Worm (Caenorhabditis elegans) whole organism, late embryonic: ENCODE data around the gene D2023.1.

Source experiments
- C38D4.7 ChIP-seq: fragments of 200-800 bp; sonication (Bioruptor generic); optimal IDR thresholded peaks from 2 replicates; lab custom pipeline; 2018; ENCODE audit warnings: mild to moderate bottlenecking, missing genetic modification characterization, moderate library complexity, missing compliant biosample characterization
- F13H6.1 ChIP-seq: sonication (generic microtip); optimal IDR thresholded peaks from 2 replicates; lab custom pipeline; 2016; ENCODE audit warnings: missing genetic modification characterization, missing compliant biosample characterization
- K09A11.1 ChIP-seq: sonication (generic microtip); optimal IDR thresholded peaks from 2 replicates; lab custom pipeline; 2017; ENCODE audit warnings: antibody characterized with exemption, mild to moderate bottlenecking, missing genetic modification characterization, missing compliant biosample characterization; ENCODE audit not compliant: insufficient read depth
- T23F11.4 ChIP-seq: fragments of 200-800 bp; sonication (Bioruptor generic); optimal IDR thresholded peaks from 2 replicates; lab custom pipeline; 2018; ENCODE audit warnings: mild to moderate bottlenecking, missing genetic modification characterization, missing compliant biosample characterization
- ahr-1 ChIP-seq: sonication (generic microtip); optimal IDR thresholded peaks from 2 replicates; lab custom pipeline; 2016; ENCODE audit warnings: missing genetic modification characterization, missing compliant biosample characterization
- ceh-14 ChIP-seq: sonication (generic microtip); optimal IDR thresholded peaks from 2 replicates; lab custom pipeline; 2016; ENCODE audit warnings: missing genotype, missing genetic modification characterization, missing compliant biosample characterization
- ceh-18 ChIP-seq: sonication (generic microtip); optimal IDR thresholded peaks from 2 replicates; lab custom pipeline; 2016; ENCODE audit warnings: missing genetic modification characterization, missing compliant biosample characterization
- ceh-19 ChIP-seq: fragments of 200-800 bp; sonication (Bioruptor generic); optimal IDR thresholded peaks from 2 replicates; lab custom pipeline; 2018; ENCODE audit warnings: mild to moderate bottlenecking, missing genetic modification characterization, missing compliant biosample characterization
- ceh-31 ChIP-seq: sonication (generic microtip); optimal IDR thresholded peaks from 2 replicates; lab custom pipeline; 2016; ENCODE audit warnings: missing genetic modification characterization, missing compliant biosample characterization
- ceh-34 ChIP-seq: sonication (generic microtip); optimal IDR thresholded peaks from 2 replicates; lab custom pipeline; 2016; ENCODE audit warnings: mild to moderate bottlenecking, missing genetic modification characterization, missing compliant biosample characterization
- ceh-45 ChIP-seq: fragments of 200-800 bp; sonication (Bioruptor generic); IDR thresholded peaks from 2 replicates; pipeline ENCODE4 v1.3.6; 2022; ENCODE audit warnings: missing genetic modification reagents, missing genetic modification characterization, missing compliant biosample characterization
- ceh-48 ChIP-seq: sonication (generic microtip); optimal IDR thresholded peaks from 2 replicates; lab custom pipeline; 2016; ENCODE audit warnings: missing genetic modification characterization, inconsistent platforms, missing compliant biosample characterization
- ceh-6 ChIP-seq: fragments of 200-800 bp; sonication (Bioruptor generic); optimal IDR thresholded peaks from 2 replicates; lab custom pipeline; 2018; ENCODE audit warnings: mild to moderate bottlenecking, missing genetic modification characterization, missing compliant biosample characterization
- che-1 ChIP-seq: sonication (generic microtip); optimal IDR thresholded peaks from 2 replicates; lab custom pipeline; 2016; ENCODE audit warnings: mild to moderate bottlenecking, missing genetic modification characterization, missing compliant biosample characterization
- dmd-4 ChIP-seq: sonication (generic microtip); optimal IDR thresholded peaks from 2 replicates; lab custom pipeline; 2016; ENCODE audit warnings: borderline replicate concordance, missing genetic modification characterization, missing compliant biosample characterization
- ets-4 ChIP-seq: sonication (generic microtip); optimal IDR thresholded peaks from 2 replicates; lab custom pipeline; 2016; ENCODE audit warnings: missing genetic modification characterization, missing compliant biosample characterization
- eyg-1 ChIP-seq: sonication (generic microtip); optimal IDR thresholded peaks from 2 replicates; lab custom pipeline; 2016; ENCODE audit warnings: missing genotype, missing genetic modification characterization, missing compliant biosample characterization
- fkh-10 ChIP-seq: fragments of 150-350 bp; optimal IDR thresholded peaks from 2 replicates; lab custom pipeline; 2014; ENCODE audit warnings: missing biosample characterization, missing genetic modification reagents, missing genetic modification characterization
- fkh-6 ChIP-seq: sonication (generic microtip); optimal IDR thresholded peaks from 2 replicates; lab custom pipeline; 2016; ENCODE audit warnings: missing genetic modification characterization, missing compliant biosample characterization
- gmeb-2 ChIP-seq: sonication (generic microtip); optimal IDR thresholded peaks from 2 replicates; lab custom pipeline; 2016; ENCODE audit warnings: missing genetic modification characterization, inconsistent platforms, missing compliant biosample characterization
- hlh-13 ChIP-seq: fragments of 200-800 bp; sonication (Bioruptor generic); optimal IDR thresholded peaks from 2 replicates; lab custom pipeline; 2018; ENCODE audit warnings: mild to moderate bottlenecking, missing genetic modification characterization, missing compliant biosample characterization
- hlh-15 ChIP-seq: sonication (generic microtip); optimal IDR thresholded peaks from 2 replicates; lab custom pipeline; 2016; ENCODE audit warnings: missing genetic modification characterization, missing compliant biosample characterization
- hlh-6 ChIP-seq: sonication (generic microtip); optimal IDR thresholded peaks from 2 replicates; lab custom pipeline; 2016; ENCODE audit warnings: missing genotype, missing genetic modification characterization, missing compliant biosample characterization
- hlh-8 ChIP-seq: sonication (generic microtip); optimal IDR thresholded peaks from 2 replicates; lab custom pipeline; 2016; ENCODE audit warnings: missing genotype, missing genetic modification characterization, missing compliant biosample characterization
- lim-6 ChIP-seq: sonication (generic microtip); optimal IDR thresholded peaks from 2 replicates; lab custom pipeline; 2016; ENCODE audit warnings: missing genetic modification characterization, missing compliant biosample characterization
- lin-11 ChIP-seq: fragments of 200-800 bp; sonication (Bioruptor generic); optimal IDR thresholded peaks from 2 replicates; lab custom pipeline; 2018; ENCODE audit warnings: mild to moderate bottlenecking, missing genetic modification characterization, missing compliant biosample characterization
- madf-2 ChIP-seq: sonication (generic microtip); optimal IDR thresholded peaks from 2 replicates; lab custom pipeline; 2017; ENCODE audit warnings: missing genetic modification characterization, missing compliant biosample characterization
- mec-3 ChIP-seq: sonication (generic microtip); optimal IDR thresholded peaks from 2 replicates; lab custom pipeline; 2016; ENCODE audit warnings: borderline replicate concordance, missing genetic modification characterization, missing compliant biosample characterization
- nfya-1 ChIP-seq: sonication (generic microtip); optimal IDR thresholded peaks from 2 replicates; lab custom pipeline; 2017; ENCODE audit warnings: missing genetic modification characterization, mild to moderate bottlenecking, missing compliant biosample characterization, antibody characterized with exemption, moderate library complexity
- nhr-11 ChIP-seq: fragments of 150-350 bp; optimal IDR thresholded peaks from 2 replicates; lab custom pipeline; 2014; ENCODE audit warnings: missing biosample characterization, missing genetic modification characterization
- pag-3 ChIP-seq: sonication (generic microtip); optimal IDR thresholded peaks from 2 replicates; lab custom pipeline; 2016; ENCODE audit warnings: missing compliant biosample characterization, missing genetic modification characterization, borderline replicate concordance
- pat-9 ChIP-seq: fragments of 200-800 bp; sonication (Bioruptor generic); optimal IDR thresholded peaks from 2 replicates; lab custom pipeline; 2018; ENCODE audit warnings: mild to moderate bottlenecking, missing genetic modification characterization, moderate library complexity, missing compliant biosample characterization
- pax-1 ChIP-seq: fragments of 150-350 bp; optimal IDR thresholded peaks from 2 replicates; lab custom pipeline; 2014; ENCODE audit warnings: missing biosample characterization, missing genetic modification characterization
- pha-2 ChIP-seq: sonication (generic microtip); optimal IDR thresholded peaks from 2 replicates; lab custom pipeline; 2017; ENCODE audit warnings: mild to moderate bottlenecking, missing genetic modification characterization, missing compliant biosample characterization
- rnt-1 ChIP-seq: sonication (generic microtip); optimal IDR thresholded peaks from 2 replicates; lab custom pipeline; 2016; ENCODE audit warnings: missing genetic modification characterization, missing compliant biosample characterization
- sdc-2 ChIP-seq: sonication (generic microtip); optimal IDR thresholded peaks from 2 replicates; lab custom pipeline; 2016; ENCODE audit warnings: missing genotype, missing genetic modification characterization, missing compliant biosample characterization
- sox-2 ChIP-seq: fragments of 200-800 bp; sonication (Bioruptor generic); IDR thresholded peaks from 2 replicates; pipeline ENCODE4 v1.3.6; 2022; ENCODE audit warnings: missing genetic modification reagents, missing genetic modification characterization, missing compliant biosample characterization
- sox-4 ChIP-seq: sonication (generic microtip); optimal IDR thresholded peaks from 2 replicates; lab custom pipeline; 2017; ENCODE audit warnings: mild to moderate bottlenecking, missing genetic modification characterization, inconsistent platforms, missing compliant biosample characterization
- syd-9 ChIP-seq: sonication (generic microtip); optimal IDR thresholded peaks from 2 replicates; lab custom pipeline; 2016; ENCODE audit warnings: mild to moderate bottlenecking, missing genetic modification characterization, moderate library complexity, missing compliant biosample characterization
- tbx-2 ChIP-seq: sonication (generic microtip); optimal IDR thresholded peaks from 2 replicates; lab custom pipeline; 2016; ENCODE audit warnings: missing genetic modification characterization, missing compliant biosample characterization
- unc-3 ChIP-seq, 2 experiments: fragments of 200-800 bp in 1 of 2; sonication (Bioruptor generic) in 1 of 2; sonication (generic microtip) in 1 of 2; conservative IDR thresholded peaks in 1 of 2; optimal IDR thresholded peaks in 1 of 2; 2 replicates each; pipeline versions ENCODE4 v1.3.6 to Lab custom; 2016 to 2022; ENCODE audit warnings: missing compliant biosample characterization in 2 of 2, missing genetic modification characterization in 2 of 2, missing genetic modification reagents in 1 of 2
- unc-42 ChIP-seq: sonication (generic microtip); optimal IDR thresholded peaks from 2 replicates; lab custom pipeline; 2016; ENCODE audit warnings: missing genotype, missing genetic modification characterization, missing compliant biosample characterization
- unc-86 ChIP-seq: sonication (generic microtip); optimal IDR thresholded peaks from 2 replicates; lab custom pipeline; 2016; ENCODE audit warnings: missing genetic modification characterization, missing compliant biosample characterization

D2023.1 gene

ce11 chrV:11757358-11757757, 32.0 kb upstream of the D2023.1 start, which contains the start of gene smoc-1:
Gene smoc-1, plus strand, starts transcription at chrV:11757658.
- TF ChIP-seq ceh-19 (GFP tag; lab: Kevin White, UChicago) (no peak), fkh-6 (tag; lab: Kevin White, UChicago) (no peak), nhr-11 (tag; lab: Kevin White, UChicago) (no peak), hlh-6 (tag; lab: Kevin White, UChicago) (no peak), sdc-2 (tag; lab: Kevin White, UChicago) (no peak), mec-3 (tag; lab: Kevin White, UChicago) (no peak), T23F11.4 (GFP tag; lab: Kevin White, UChicago) (no peak), pat-9 (no peak), K09A11.1 (no peak)

- TF ChIP-seq mec-3 (tag; lab: Kevin White, UChicago) (no peak), fkh-10 (GFP tag; lab: Kevin White, UChicago) (no peak)
Measured at ce11 chrV:11758635-11759034, 30.7 kb upstream of the D2023.1 start, which contains the start of gene T04F3.3. Gene T04F3.3, plus strand, starts transcription at chrV:11758935.

ce11 chrV:11760371-11760770, 29.0 kb upstream of the D2023.1 start, which contains the start of gene T04F3.5:
Gene T04F3.5, plus strand, starts transcription at chrV:11760671.
- TF ChIP-seq lim-6 (tag; lab: Kevin White, UChicago) (no peak), che-1 (tag; lab: Kevin White, UChicago) (no peak), mec-3 (tag; lab: Kevin White, UChicago) (no peak), eyg-1 (no peak)
- TF ChIP-seq, all 69 proteins: peak for 0

ce11 chrV:11762863-11763262, 26.5 kb upstream of the D2023.1 start, which contains the start of gene T04F3.4:
Gene T04F3.4, minus strand, starts transcription at chrV:11763049.
- no peak for TF ChIP-seq che-1 (tag; lab: Kevin White, UChicago)
- no peak for TF ChIP-seq dmd-4 (tag; lab: Kevin White, UChicago)
- no peak for TF ChIP-seq C38D4.7 (GFP tag; lab: Kevin White, UChicago)
- TF ChIP-seq syd-9, result no peak
- TF ChIP-seq hlh-15, result no peak
- TF ChIP-seq pha-2 (tag; lab: Kevin White, UChicago), result no peak
- no peak for TF ChIP-seq unc-3 (GFP tag; conservative IDR thresholded peaks at IDR 0.05; lab: Robert Waterston, UW)
- no peak for TF ChIP-seq unc-3 (tag; optimal IDR thresholded peaks at IDR 0.05; lab: Kevin White, UChicago)
- TF ChIP-seq ceh-6 (GFP tag; lab: Kevin White, UChicago), result no peak
- no peak for TF ChIP-seq lim-6 (tag; lab: Kevin White, UChicago)
- TF ChIP-seq hlh-8 (tag; lab: Kevin White, UChicago), result no peak
- no peak for TF ChIP-seq K09A11.1
- no peak for TF ChIP-seq ceh-14 (tag; lab: Kevin White, UChicago)
- no peak for TF ChIP-seq F13H6.1 (tag; lab: Kevin White, UChicago)
- no peak for TF ChIP-seq ets-4 (tag; lab: Kevin White, UChicago)
- TF ChIP-seq pag-3, result no peak
- no peak for TF ChIP-seq madf-2 (tag; lab: Kevin White, UChicago)

DNA sequence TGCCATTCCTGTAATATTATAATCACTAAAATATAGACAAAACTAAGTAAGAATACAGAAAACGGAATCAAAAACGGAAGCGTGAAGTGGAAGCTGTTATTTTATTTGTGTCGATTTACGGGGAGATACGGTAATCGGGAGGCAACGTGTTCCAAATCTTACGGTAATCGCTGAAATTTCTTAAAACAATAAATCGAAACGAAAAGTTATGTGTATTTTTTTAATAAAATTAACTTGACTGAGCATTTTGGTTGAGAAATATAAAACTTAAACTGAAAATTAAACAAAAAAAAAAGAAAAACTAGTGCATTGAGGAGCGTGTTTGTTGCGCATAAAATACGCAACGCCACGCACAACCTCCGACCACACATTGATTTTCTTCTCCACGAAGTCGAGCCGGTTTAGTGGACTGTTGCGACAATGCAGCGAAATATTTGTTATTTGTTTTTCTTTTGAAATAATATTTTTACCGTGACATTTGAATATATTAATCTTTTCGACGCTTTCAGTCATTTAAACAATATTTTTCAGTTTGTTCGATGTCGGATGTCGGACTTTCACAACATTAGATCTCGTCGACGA, 24.9 kb upstream of the D2023.1 start, which contains the start of the genes F55A11.1 and syx-5:
Gene F55A11.1 (minus strand): TSS at position 13 of the 582 bp plus-strand sequence.
Gene syx-5 (plus strand): TSS at position 532 of the 582 bp plus-strand sequence.
- TF ChIP-seq ceh-31 (peak; percentile 43), K09A11.1 (no peak), ceh-34 (peak; percentile 44), ahr-1 (tag; lab: Kevin White, UChicago) (no peak), sdc-2 (tag; lab: Kevin White, UChicago) (no peak), pax-1 (tag; lab: Kevin White, UChicago) (peak; percentile 35), nfya-1 (tag; lab: Kevin White, UChicago) (peak; percentile 81), ceh-48 (tag; lab: Kevin White, UChicago) (peak; percentile 41), ceh-18 (peak; percentile 22), pat-9 (no peak), rnt-1 (tag; lab: Kevin White, UChicago) (peak; percentile 19), unc-86 (no peak), sox-2 (GFP tag; lab: Robert Waterston, UW) (no peak), lin-11 (tag; lab: Kevin White, UChicago) (no peak), unc-42 (tag; lab: Kevin White, UChicago) (peak; percentile 70), gmeb-2 (tag; lab: Kevin White, UChicago) (no peak), hlh-13 (no peak), hlh-8 (tag; lab: Kevin White, UChicago) (no peak), sox-4 (no peak), tbx-2 (tag; lab: Kevin White, UChicago) (peak; percentile 35), ceh-45 (GFP tag; lab: Robert Waterston, UW) (no peak)
